Worm (Caenorhabditis elegans) whole organism, midembryonic: ENCODE results near the gene R02D5.4.

ENCODE experiments used
- T22C8.4 ChIP-seq: fragments of 200-800 bp; sonication (Bioruptor generic); IDR thresholded peaks from 2 replicates; pipeline ENCODE4 v1.3.6; 2022; ENCODE audit warnings: missing genetic modification characterization, missing compliant biosample characterization
- cog-1 ChIP-seq: sonication (generic microtip); optimal IDR thresholded peaks from 2 replicates; lab custom pipeline; 2016; ENCODE audit warnings: missing genetic modification characterization, missing compliant biosample characterization
- flt-1 ChIP-seq: fragments of 200-800 bp; sonication (Bioruptor generic); IDR thresholded peaks from 2 replicates; pipeline ENCODE4 v1.3.6; 2022; ENCODE audit warnings: missing genetic modification characterization, missing compliant biosample characterization
- klf-2 ChIP-seq: fragments of 200-800 bp; sonication (Bioruptor generic); conservative IDR thresholded peaks from 2 replicates; pipeline ENCODE4 v1.3.6; 2022; ENCODE audit warnings: missing genetic modification reagents, missing genetic modification characterization, missing compliant biosample characterization
- med-1 ChIP-seq: sonication (generic microtip); optimal IDR thresholded peaks from 2 replicates; lab custom pipeline; 2017; ENCODE audit warnings: missing genetic modification characterization, mild to moderate bottlenecking, missing compliant biosample characterization, antibody characterized with exemption, missing genetic modification reagents; ENCODE audit not compliant: insufficient read depth
- ref-1 ChIP-seq: fragments of 200-800 bp; sonication (Bioruptor generic); conservative IDR thresholded peaks from 2 replicates; pipeline ENCODE4 v1.3.6; 2022; ENCODE audit warnings: missing genetic modification reagents, missing genetic modification characterization, missing compliant biosample characterization
- tab-1 ChIP-seq: fragments of 200-800 bp; sonication (Bioruptor generic); IDR thresholded peaks from 2 replicates; pipeline ENCODE4 v1.3.6; 2022; ENCODE audit warnings: missing genetic modification characterization, missing compliant biosample characterization
- ztf-23 ChIP-seq: fragments of 200-800 bp; sonication (Bioruptor generic); IDR thresholded peaks from 2 replicates; pipeline ENCODE4 v1.3.6; 2022; ENCODE audit warnings: missing genetic modification reagents, missing genetic modification characterization, missing compliant biosample characterization
- ztf-29 ChIP-seq: fragments of 200-800 bp; sonication (Bioruptor generic); IDR thresholded peaks from 2 replicates; pipeline ENCODE4 v1.3.6; 2022; ENCODE audit warnings: missing genetic modification reagents, missing genetic modification characterization, missing compliant biosample characterization

R02D5.4 gene

DNA sequence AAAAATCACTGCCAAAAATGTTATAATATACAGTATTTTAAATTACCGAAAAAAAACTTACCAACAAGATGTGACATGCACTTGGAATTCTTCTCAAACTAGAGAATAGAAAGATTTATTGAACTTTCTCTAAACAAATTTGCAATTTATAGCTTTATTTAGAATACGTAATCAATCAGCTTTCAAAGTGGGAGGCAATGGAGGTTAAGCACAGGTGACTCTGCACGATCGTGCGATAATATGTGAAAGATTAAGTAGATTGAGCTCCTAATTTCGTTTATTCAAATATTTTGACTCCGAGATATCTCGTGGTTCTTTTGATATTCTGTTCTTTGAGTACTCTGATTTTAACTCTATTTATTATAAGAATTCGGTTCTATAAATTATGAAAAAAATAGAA is 33.5 kb upstream of the R02D5.4 start, which contains the start of gene R02D5.6:
Gene R02D5.6 (minus strand): TSS at position 101 of the 400 bp plus-strand sequence.
- no peak for TF ChIP-seq ref-1
- TF ChIP-seq ztf-29 (GFP tag; lab: Robert Waterston, UW), result no peak
- TF ChIP-seq flt-1 (GFP tag; lab: Robert Waterston, UW), result no peak
- TF ChIP-seq klf-2 (GFP tag; lab: Robert Waterston, UW), result no peak
- no peak for TF ChIP-seq cog-1 (tag; lab: Kevin White, UChicago)
- no peak for TF ChIP-seq med-1 (GFP tag; lab: Kevin White, UChicago)
- no peak for TF ChIP-seq ztf-23 (GFP tag; lab: Robert Waterston, UW)
- no peak for TF ChIP-seq tab-1
- TF ChIP-seq T22C8.4 (GFP tag; lab: Robert Waterston, UW), result no peak

DNA sequence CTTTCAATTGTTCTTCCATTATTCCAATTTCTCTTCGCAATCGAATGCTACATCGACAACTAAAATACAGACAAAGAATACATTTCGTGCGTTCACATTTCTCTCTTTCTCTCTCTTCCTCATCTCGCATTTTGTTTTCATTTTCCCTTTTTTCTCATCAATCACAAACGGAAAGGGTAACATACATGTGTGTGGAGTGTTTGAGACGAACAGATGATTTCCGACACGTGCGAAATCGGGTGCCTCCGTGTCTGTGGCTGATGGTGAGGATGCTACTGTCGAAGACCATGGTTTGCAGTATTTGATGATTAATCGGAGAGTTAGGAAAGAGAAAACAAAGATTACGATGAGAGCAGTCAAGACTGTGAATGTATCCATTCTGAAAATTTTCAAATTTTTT is 26.3 kb upstream of the R02D5.4 start, which contains the start of gene R02D5.9:
Gene R02D5.9 (minus strand): TSS at position 378 of the 400 bp plus-strand sequence.
- TF ChIP-seq ztf-23 (GFP tag; lab: Robert Waterston, UW), result no peak
- no peak for TF ChIP-seq med-1 (GFP tag; lab: Kevin White, UChicago)
- no peak for TF ChIP-seq tab-1
- no peak for TF ChIP-seq flt-1 (GFP tag; lab: Robert Waterston, UW)

DNA sequence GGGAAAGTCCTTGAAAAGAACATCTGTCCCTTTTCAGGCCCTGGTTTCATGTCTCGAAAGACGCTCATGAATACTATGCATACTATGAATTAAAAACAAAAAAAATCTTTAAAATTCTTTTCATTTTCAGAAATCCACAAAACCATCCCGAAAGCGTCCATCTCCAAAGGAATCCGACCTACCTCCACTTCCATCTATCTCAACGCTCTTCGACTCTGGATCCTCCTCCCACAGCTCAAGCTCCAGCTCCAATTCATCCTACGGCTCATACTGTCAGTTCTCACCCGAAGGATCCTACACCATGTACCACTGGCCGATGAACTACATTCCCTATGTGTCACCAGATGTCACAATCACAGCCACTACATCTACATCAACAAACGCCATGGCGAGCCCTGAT is 24.1 kb upstream of the R02D5.4 start:
- TF ChIP-seq tab-1, result no peak
- no peak for TF ChIP-seq ref-1
- no peak for TF ChIP-seq T22C8.4 (GFP tag; lab: Robert Waterston, UW)
- no peak for TF ChIP-seq klf-2 (GFP tag; lab: Robert Waterston, UW)
- TF ChIP-seq med-1 (GFP tag; lab: Kevin White, UChicago), result no peak
- TF ChIP-seq ztf-23 (GFP tag; lab: Robert Waterston, UW), result no peak
- TF ChIP-seq ztf-29 (GFP tag; lab: Robert Waterston, UW), result no peak
- no peak for TF ChIP-seq flt-1 (GFP tag; lab: Robert Waterston, UW)
- TF ChIP-seq cog-1 (tag; lab: Kevin White, UChicago), result no peak

DNA sequence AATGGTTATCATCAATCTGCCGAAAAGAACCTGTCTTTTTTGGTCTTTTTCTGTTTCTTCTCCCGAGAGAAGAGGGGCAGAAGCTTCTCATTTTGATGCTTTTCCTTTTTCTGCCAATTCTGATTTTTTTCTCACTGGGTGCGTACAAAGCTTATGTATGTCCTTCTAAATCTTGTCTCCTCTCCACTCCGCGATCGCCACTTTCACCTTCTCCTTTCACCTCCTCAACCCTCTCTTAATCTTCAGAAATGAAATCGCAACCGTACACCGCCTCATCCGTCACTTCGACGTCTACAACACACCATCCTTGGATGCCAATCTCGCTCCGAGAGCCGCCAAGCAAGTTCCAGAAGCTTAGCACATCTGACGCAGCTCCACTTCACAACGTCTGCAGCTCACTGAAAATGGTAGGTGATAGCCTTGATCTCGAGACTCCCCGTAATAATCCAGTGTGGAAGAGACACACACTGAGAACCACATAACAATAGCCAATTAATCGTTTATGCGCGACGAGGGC is 23.6 kb upstream of the R02D5.4 start, which contains the start of gene R02D5.1:
Gene R02D5.1 (plus strand): TSS at position 245 of the 517 bp plus-strand sequence.
- TF ChIP-seq ztf-23 (GFP tag; lab: Robert Waterston, UW) (no peak), cog-1 (tag; lab: Kevin White, UChicago) (peak; percentile 9), flt-1 (GFP tag; lab: Robert Waterston, UW) (0 out of 2 replicates have a peak, but pooled peaks have one; percentile 31)

DNA sequence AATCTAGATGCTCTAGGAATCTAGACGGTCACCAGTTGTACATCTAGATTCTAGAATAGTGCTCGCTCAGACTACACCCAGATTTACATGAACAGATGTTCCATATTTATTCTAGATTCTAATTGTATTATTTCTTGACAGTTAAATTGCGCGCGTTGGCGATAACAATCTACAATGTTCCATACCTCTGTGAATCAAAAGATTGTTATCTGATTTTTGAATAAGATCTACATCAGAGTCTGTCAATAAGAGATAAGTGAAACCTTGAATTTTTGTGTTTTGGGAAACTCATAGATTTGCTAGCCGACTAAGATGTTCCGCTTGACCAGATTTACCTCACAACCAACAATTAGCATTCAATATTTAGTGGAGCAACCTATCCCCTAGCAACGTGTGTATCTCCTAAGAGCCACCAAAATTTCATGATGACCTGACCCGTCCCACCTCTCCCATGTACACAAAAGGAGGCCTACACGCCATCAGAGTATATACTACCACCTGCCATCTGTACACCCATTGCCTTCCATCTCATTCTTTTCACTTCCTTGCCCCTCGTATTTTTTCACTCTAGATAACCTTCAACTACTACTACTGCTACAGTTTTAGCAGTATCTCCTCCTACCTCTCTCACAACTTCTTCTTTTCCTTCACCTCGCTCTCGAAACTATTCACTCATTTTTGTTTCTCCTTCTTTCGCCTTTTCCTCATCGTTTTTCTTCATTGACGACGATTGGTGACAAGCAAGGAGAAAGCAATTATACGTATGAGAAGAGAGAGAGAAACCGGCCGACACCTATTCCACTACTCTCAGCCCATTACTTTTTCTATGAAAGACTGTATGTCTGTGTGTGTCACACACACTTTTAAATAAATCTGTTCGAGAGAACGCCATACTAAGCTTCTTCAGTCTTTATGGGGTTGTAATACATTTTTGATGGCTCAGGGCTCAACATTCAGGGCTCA is 22.5 kb upstream of the R02D5.4 start:
- TF ChIP-seq ztf-23 (GFP tag; lab: Robert Waterston, UW) (no peak), cog-1 (tag; lab: Kevin White, UChicago) (no peak), klf-2 (GFP tag; lab: Robert Waterston, UW) (no peak), ztf-29 (GFP tag; lab: Robert Waterston, UW) (peak; percentile 13; the same call in 1 of the 2 replicates), flt-1 (GFP tag; lab: Robert Waterston, UW) (no peak)

DNA sequence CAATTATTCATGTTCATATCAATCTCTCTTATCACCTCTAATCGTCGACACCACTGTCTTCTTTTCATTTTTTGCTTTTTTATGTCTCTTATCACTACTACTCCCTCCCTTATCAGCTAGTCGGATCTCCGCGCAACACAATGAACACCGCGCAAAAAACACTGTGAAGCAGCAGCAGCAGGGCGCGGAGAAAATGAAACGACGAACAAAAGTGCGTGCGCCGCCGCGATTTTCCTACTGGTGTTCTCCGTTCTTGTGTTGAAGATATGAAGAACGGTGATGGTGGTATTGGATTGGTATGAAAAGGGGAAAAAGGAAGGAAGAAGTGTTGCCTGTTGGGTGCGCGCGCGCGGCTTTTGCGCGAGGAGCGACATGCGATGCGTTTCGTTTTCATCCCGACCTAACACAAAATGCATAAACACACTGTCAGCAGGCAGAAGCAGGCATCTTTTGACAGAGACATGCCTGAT is 21.3 kb upstream of the R02D5.4 start:
- no peak for TF ChIP-seq T22C8.4 (GFP tag; lab: Robert Waterston, UW)
- peak; percentile 60; the same call in 1 of the 2 replicates for TF ChIP-seq ztf-29 (GFP tag; lab: Robert Waterston, UW)
- TF ChIP-seq ztf-23 (GFP tag; lab: Robert Waterston, UW), result 0 out of 2 replicates have a peak, but pooled peaks have one; percentile 55
- no peak for TF ChIP-seq ref-1
- no peak for TF ChIP-seq med-1 (GFP tag; lab: Kevin White, UChicago)
- no peak for TF ChIP-seq klf-2 (GFP tag; lab: Robert Waterston, UW)
- peak; percentile 51 for TF ChIP-seq cog-1 (tag; lab: Kevin White, UChicago)
- TF ChIP-seq tab-1, result no peak
- no peak for TF ChIP-seq flt-1 (GFP tag; lab: Robert Waterston, UW)

DNA sequence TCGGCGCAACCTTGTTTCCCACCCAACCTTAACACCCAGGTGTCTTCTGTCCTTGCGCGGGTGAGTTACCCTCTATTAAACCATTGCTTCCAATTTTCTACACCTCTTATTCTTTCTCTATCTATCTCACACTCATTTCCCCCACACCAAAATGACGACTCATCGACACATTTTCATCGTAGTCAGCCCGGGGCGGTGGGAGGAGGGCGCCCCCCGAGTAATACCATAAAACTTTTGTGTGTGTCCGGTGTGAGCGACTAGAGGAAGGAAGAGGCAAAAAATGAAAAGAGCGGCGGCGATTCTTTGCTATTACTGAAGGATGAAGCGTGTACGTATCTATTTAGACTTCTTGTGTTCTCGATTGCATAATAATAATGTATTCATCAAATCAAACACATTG is 20.3 kb upstream of the R02D5.4 start:
- no peak for TF ChIP-seq ztf-23 (GFP tag; lab: Robert Waterston, UW)
- TF ChIP-seq ref-1, result no peak
- no peak for TF ChIP-seq med-1 (GFP tag; lab: Kevin White, UChicago)
- no peak for TF ChIP-seq ztf-29 (GFP tag; lab: Robert Waterston, UW)
- TF ChIP-seq tab-1, result no peak
- no peak for TF ChIP-seq cog-1 (tag; lab: Kevin White, UChicago)
- TF ChIP-seq T22C8.4 (GFP tag; lab: Robert Waterston, UW), result no peak

DNA sequence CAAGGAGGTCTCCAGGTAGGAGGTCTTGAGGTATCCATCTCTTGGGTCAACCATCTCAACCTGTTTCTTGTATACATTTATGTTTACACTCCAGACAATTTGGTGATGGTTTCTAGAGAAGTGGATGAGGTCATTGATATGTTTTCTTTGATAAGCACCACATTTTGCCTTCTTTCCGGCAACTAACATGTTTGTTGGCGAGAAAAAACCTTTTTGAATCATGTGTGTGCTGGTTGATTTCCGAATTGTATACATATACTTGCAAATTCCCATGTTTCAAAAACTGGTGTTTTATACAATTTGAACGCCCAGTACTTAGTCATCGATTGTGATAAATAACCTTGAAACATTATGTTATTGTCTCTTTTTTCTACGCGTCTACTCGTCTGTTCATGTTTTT is 19.6 kb upstream of the R02D5.4 start:
- no peak for TF ChIP-seq T22C8.4 (GFP tag; lab: Robert Waterston, UW)
- no peak for TF ChIP-seq flt-1 (GFP tag; lab: Robert Waterston, UW)
- TF ChIP-seq ref-1, result no peak
- TF ChIP-seq ztf-29 (GFP tag; lab: Robert Waterston, UW), result no peak
- no peak for TF ChIP-seq med-1 (GFP tag; lab: Kevin White, UChicago)
- no peak for TF ChIP-seq klf-2 (GFP tag; lab: Robert Waterston, UW)
- no peak for TF ChIP-seq ztf-23 (GFP tag; lab: Robert Waterston, UW)
- no peak for TF ChIP-seq tab-1
- TF ChIP-seq cog-1 (tag; lab: Kevin White, UChicago), result no peak

DNA sequence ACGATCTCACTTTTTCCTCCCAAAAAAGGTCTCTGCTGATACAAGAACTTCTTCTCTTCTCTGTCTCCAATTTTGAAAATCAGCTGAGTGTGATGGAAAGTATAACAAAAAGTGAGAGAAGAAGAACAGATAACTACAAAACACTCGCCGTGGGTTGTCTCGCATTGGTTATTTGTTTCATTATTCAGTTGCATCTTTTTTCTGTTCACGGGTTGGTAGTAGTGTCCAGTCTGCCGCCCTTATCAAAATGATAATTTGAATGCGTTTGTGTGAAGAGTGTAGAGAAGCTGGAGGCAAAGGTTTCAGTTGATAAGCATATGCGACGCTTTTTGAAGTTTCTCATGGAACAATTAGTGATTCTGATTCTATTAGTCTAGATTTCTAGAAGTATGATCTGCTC is 18.6 kb upstream of the R02D5.4 start:
- TF ChIP-seq cog-1 (tag; lab: Kevin White, UChicago) (no peak), flt-1 (GFP tag; lab: Robert Waterston, UW) (no peak), ztf-29 (GFP tag; lab: Robert Waterston, UW) (no peak), klf-2 (GFP tag; lab: Robert Waterston, UW) (no peak), ref-1 (no peak), ztf-23 (GFP tag; lab: Robert Waterston, UW) (no peak)
